Fruit fly (Drosophila melanogaster) whole organism, embryonic: ENCODE measurements around the gene Acp29AB.
A peak's percentile ranks its signal among the peaks of the same experiment; 100 is the strongest.

Experiments
- Abd-B ChIP-seq: fragments of 200-800 bp; sonication (Bioruptor generic); optimal IDR thresholded peaks from 2 replicates; lab custom pipeline; 2018; ENCODE audit warnings: missing biosample characterization, mild to moderate bottlenecking, missing genetic modification characterization, moderate library complexity
- Aef1 ChIP-seq: fragments of 200-800 bp; sonication (Bioruptor generic); IDR thresholded peaks from 3 replicates; pipeline ENCODE4 v1.3.6; 2022; ENCODE audit warnings: missing biosample characterization, missing genetic modification characterization
- Bdp1 ChIP-seq: fragments of 200-800 bp; sonication (Bioruptor generic); optimal IDR thresholded peaks from 3 replicates; lab custom pipeline; 2016; ENCODE audit warnings: missing biosample characterization, missing genetic modification characterization
- CG10209 ChIP-seq: fragments of 200-800 bp; sonication (Bioruptor generic); optimal IDR thresholded peaks from 3 replicates; lab custom pipeline; 2017; ENCODE audit warnings: missing biosample characterization, mild to moderate bottlenecking, missing genetic modification characterization, missing genetic modification reagents
- CG11398 ChIP-seq: fragments of 200-800 bp; sonication (Bioruptor generic); optimal IDR thresholded peaks from 2 replicates; lab custom pipeline; 2016; ENCODE audit warnings: missing biosample characterization, missing genetic modification characterization
- CG12071 ChIP-seq: fragments of 200-800 bp; sonication (Bioruptor generic); optimal IDR thresholded peaks from 3 replicates; lab custom pipeline; 2018; ENCODE audit warnings: missing biosample characterization, mild to moderate bottlenecking, missing genetic modification characterization
- CG12104 ChIP-seq: fragments of 200-800 bp; sonication (Bioruptor generic); optimal IDR thresholded peaks from 3 replicates; lab custom pipeline; 2016; ENCODE audit warnings: missing biosample characterization, missing genetic modification characterization
- CG12659 ChIP-seq: fragments of 200-800 bp; sonication (Bioruptor generic); optimal IDR thresholded peaks from 3 replicates; lab custom pipeline; 2017; ENCODE audit warnings: mild to moderate bottlenecking, missing biosample characterization, missing genetic modification reagents, missing genetic modification characterization
- CG15696 ChIP-seq: fragments of 200-800 bp; sonication (Bioruptor generic); optimal IDR thresholded peaks from 2 replicates; lab custom pipeline; 2019; ENCODE audit warnings: missing biosample characterization, mild to moderate bottlenecking, missing genetic modification characterization, moderate library complexity
- CG3065 ChIP-seq: fragments of 200-800 bp; sonication (Bioruptor generic); optimal IDR thresholded peaks from 2 replicates; lab custom pipeline; 2016; ENCODE audit warnings: missing biosample characterization, missing genetic modification characterization
- CG33213 ChIP-seq: fragments of 200-800 bp; sonication (Bioruptor generic); optimal IDR thresholded peaks from 3 replicates; lab custom pipeline; 2016; ENCODE audit warnings: missing biosample characterization, missing genetic modification characterization
- CG34422 ChIP-seq: fragments of 200-800 bp; sonication (Bioruptor generic); IDR thresholded peaks from 3 replicates; pipeline ENCODE4 v1.3.6; 2022; ENCODE audit warnings: missing biosample characterization, missing genetic modification characterization
- CG3726 ChIP-seq: fragments of 200-800 bp; sonication (Bioruptor generic); IDR thresholded peaks from 3 replicates; pipeline ENCODE4, ENCODE4 v1.3.6; 2022; ENCODE audit warnings: missing biosample characterization, missing genetic modification characterization
- CG4617 ChIP-seq: fragments of 200-800 bp; sonication (Bioruptor generic); optimal IDR thresholded peaks from 3 replicates; lab custom pipeline; 2016; ENCODE audit warnings: missing biosample characterization, missing genetic modification characterization, borderline replicate concordance
- CG6272 ChIP-seq: fragments of 200-800 bp; sonication (Bioruptor generic); IDR thresholded peaks from 2 replicates; pipeline ENCODE4 v1.3.6; 2022; ENCODE audit warnings: missing biosample characterization, missing genetic modification characterization
- CG8290 ChIP-seq, 3 experiments: fragments of 200-800 bp; sonication (Bioruptor generic); optimal IDR thresholded peaks; 2 replicates each; lab custom pipeline; 2016 to 2019; ENCODE audit warnings: missing biosample characterization in 3 of 3, missing genetic modification characterization in 3 of 3, mild to moderate bottlenecking in 2 of 3, moderate library complexity in 1 of 3
- CoRest ChIP-seq: fragments of 200-800 bp; sonication (Bioruptor generic); optimal IDR thresholded peaks from 3 replicates; lab custom pipeline; 2018; ENCODE audit warnings: missing biosample characterization, mild to moderate bottlenecking, missing genetic modification characterization, moderate library complexity
- D19A ChIP-seq: fragments of 200-800 bp; optimal IDR thresholded peaks from 3 replicates; lab custom pipeline; 2019; ENCODE audit warnings: missing biosample characterization, mild to moderate bottlenecking, missing genetic modification characterization, moderate library complexity
- Dp ChIP-seq: fragments of 200-800 bp; sonication (Bioruptor generic); optimal IDR thresholded peaks from 2 replicates; lab custom pipeline; 2018; ENCODE audit warnings: missing biosample characterization, mild to moderate bottlenecking, missing genetic modification characterization, moderate library complexity
- HHEX ChIP-seq: fragments of 200-800 bp; sonication (Bioruptor generic); optimal IDR thresholded peaks from 3 replicates; lab custom pipeline; 2017; ENCODE audit warnings: missing biosample characterization, mild to moderate bottlenecking, missing genetic modification characterization, missing genetic modification reagents
- Lim3 ChIP-seq: fragments of 200-800 bp; sonication (Bioruptor generic); IDR thresholded peaks from 2 replicates; pipeline ENCODE4 v1.3.6; 2022; ENCODE audit warnings: missing biosample characterization, missing genetic modification characterization
- Neu2 ChIP-seq: fragments of 200-800 bp; sonication (Bioruptor generic); optimal IDR thresholded peaks from 3 replicates; lab custom pipeline; 2016; ENCODE audit warnings: missing biosample characterization, missing genetic modification characterization, borderline replicate concordance
- Rx ChIP-seq: fragments of 200-800 bp; sonication (Bioruptor generic); IDR thresholded peaks from 2 replicates; pipeline ENCODE4 v1.3.6; 2022; ENCODE audit warnings: missing biosample characterization, missing genetic modification characterization
- Scr ChIP-seq: fragments of 200-800 bp; sonication (Bioruptor generic); IDR thresholded peaks from 2 replicates; pipeline ENCODE4 v1.3.6; 2022; ENCODE audit warnings: missing biosample characterization, missing genetic modification characterization; ENCODE audit not compliant: partially characterized antibody
- TFAM ChIP-seq: fragments of 200-800 bp; sonication (Bioruptor generic); optimal IDR thresholded peaks from 2 replicates; lab custom pipeline; 2017; ENCODE audit warnings: missing biosample characterization, missing genetic modification characterization, inconsistent platforms
- Taf1 ChIP-seq: fragments of 200-800 bp; sonication (Bioruptor generic); IDR thresholded peaks from 2 replicates; pipeline ENCODE4 v1.3.6; 2022; ENCODE audit warnings: missing biosample characterization, missing genetic modification characterization
- cato ChIP-seq: fragments of 200-800 bp; sonication (Bioruptor generic); optimal IDR thresholded peaks from 2 replicates; lab custom pipeline; 2016; ENCODE audit warnings: missing biosample characterization, missing genetic modification characterization, borderline replicate concordance
- crp ChIP-seq, 2 experiments: fragments of 200-800 bp; sonication (Bioruptor generic); optimal IDR thresholded peaks; 2 replicates in 1 of 2; 3 replicates in 1 of 2; lab custom pipeline; 2017; ENCODE audit warnings: missing biosample characterization in 2 of 2, missing genetic modification characterization in 2 of 2, mild to moderate bottlenecking in 1 of 2, moderate library complexity in 1 of 2
- da ChIP-seq: fragments of 200-800 bp; sonication (Bioruptor generic); optimal IDR thresholded peaks from 2 replicates; lab custom pipeline; 2016; ENCODE audit warnings: missing biosample characterization, missing genetic modification characterization
- emc ChIP-seq: fragments of 200-800 bp; sonication (Bioruptor generic); optimal IDR thresholded peaks from 2 replicates; lab custom pipeline; 2016; ENCODE audit warnings: missing biosample characterization, missing genetic modification characterization
- gro ChIP-seq: fragments of 200-800 bp; sonication (Bioruptor generic); optimal IDR thresholded peaks from 2 replicates; lab custom pipeline; 2016; ENCODE audit warnings: missing biosample characterization, missing genetic modification characterization
- hbn ChIP-seq: fragments of 200-800 bp; sonication (Bioruptor generic); IDR thresholded peaks from 2 replicates; pipeline ENCODE4 v1.3.6; 2022; ENCODE audit warnings: missing biosample characterization, missing genetic modification characterization; ENCODE audit not compliant: partially characterized antibody
- insv ChIP-seq, 2 experiments: fragments of 200-800 bp; sonication (Bioruptor generic); optimal IDR thresholded peaks; 3 replicates each; lab custom pipeline; 2016 to 2018; ENCODE audit warnings: missing biosample characterization in 2 of 2, missing genetic modification characterization in 2 of 2
- ken ChIP-seq: fragments of 200-800 bp; sonication (Bioruptor generic); IDR thresholded peaks from 3 replicates; pipeline ENCODE4 v1.3.6; 2022; ENCODE audit warnings: missing biosample characterization, missing genetic modification characterization
- mld ChIP-seq: fragments of 200-800 bp; sonication (Bioruptor generic); IDR thresholded peaks from 3 replicates; pipeline ENCODE4 v1.3.6; 2022; ENCODE audit warnings: missing biosample characterization, missing genetic modification characterization; ENCODE audit not compliant: partially characterized antibody
- nom ChIP-seq: fragments of 200-800 bp; sonication (Bioruptor generic); optimal IDR thresholded peaks from 2 replicates; lab custom pipeline; 2017; ENCODE audit warnings: missing biosample characterization, missing genetic modification characterization, mild to moderate bottlenecking, moderate library complexity, missing genetic modification reagents
- pb ChIP-seq: fragments of 200-800 bp; sonication (Bioruptor generic); optimal IDR thresholded peaks from 3 replicates; lab custom pipeline; 2016; ENCODE audit warnings: missing biosample characterization, missing genetic modification characterization
- pita ChIP-seq: fragments of 200-800 bp; sonication (Bioruptor generic); optimal IDR thresholded peaks from 2 replicates; lab custom pipeline; 2017; ENCODE audit warnings: missing biosample characterization, mild to moderate bottlenecking, missing genetic modification characterization
- sd ChIP-seq: fragments of 200-800 bp; sonication (Bioruptor generic); optimal IDR thresholded peaks from 3 replicates; lab custom pipeline; 2018; ENCODE audit warnings: missing biosample characterization, mild to moderate bottlenecking, missing genetic modification characterization, moderate library complexity
- sima ChIP-seq: fragments of 200-800 bp; sonication (Bioruptor generic); optimal IDR thresholded peaks from 2 replicates; lab custom pipeline; 2016; ENCODE audit warnings: missing biosample characterization, missing genetic modification characterization
- sr ChIP-seq: fragments of 200-800 bp; sonication (Bioruptor generic); IDR thresholded peaks from 3 replicates; pipeline ENCODE4 v1.3.6; 2022; ENCODE audit warnings: missing biosample characterization, missing genetic modification characterization
- stc ChIP-seq: fragments of 200-800 bp; sonication (Bioruptor generic); IDR thresholded peaks from 2 replicates; pipeline ENCODE4 v1.3.6; 2022; ENCODE audit warnings: missing biosample characterization, missing genetic modification characterization
- tap ChIP-seq: fragments of 200-800 bp; optimal IDR thresholded peaks from 3 replicates; lab custom pipeline; 2019; ENCODE audit warnings: missing biosample characterization, mild to moderate bottlenecking, missing genetic modification characterization, moderate library complexity
- ttk ChIP-seq: fragments of 200-800 bp; sonication (Bioruptor generic); IDR thresholded peaks from 2 replicates; pipeline ENCODE4 v2.1.2; 2022; ENCODE audit warnings: missing biosample characterization, missing genetic modification characterization
- tup ChIP-seq: fragments of 200-800 bp; sonication (Bioruptor generic); optimal IDR thresholded peaks from 2 replicates; lab custom pipeline; 2016; ENCODE audit warnings: missing biosample characterization, mild to moderate bottlenecking, missing genetic modification characterization, moderate library complexity
- unc-4 ChIP-seq: fragments of 200-800 bp; sonication (Bioruptor generic); IDR thresholded peaks from 2 replicates; pipeline ENCODE4 v1.3.6; 2022; ENCODE audit warnings: missing biosample characterization, missing genetic modification characterization; ENCODE audit not compliant: partially characterized antibody
- vfl ChIP-seq: fragments of 200-800 bp; sonication (Bioruptor generic); optimal IDR thresholded peaks from 2 replicates; lab custom pipeline; 2016; ENCODE audit warnings: missing biosample characterization, missing genetic modification characterization
- wdn ChIP-seq: fragments of 200-800 bp; sonication (Bioruptor generic); IDR thresholded peaks from 2 replicates; pipeline ENCODE4 v1.3.6; 2022; ENCODE audit warnings: missing biosample characterization, missing genetic modification characterization
- zf30C ChIP-seq: fragments of 200-800 bp; sonication (Bioruptor generic); optimal IDR thresholded peaks from 3 replicates; lab custom pipeline; 2018; ENCODE audit warnings: missing biosample characterization, mild to moderate bottlenecking, missing genetic modification characterization
- zfh2 ChIP-seq: fragments of 200-800 bp; sonication (Bioruptor generic); optimal IDR thresholded peaks from 2 replicates; lab custom pipeline; 2016; ENCODE audit warnings: missing biosample characterization, missing genetic modification characterization

The Acp29AB gene

DNA sequence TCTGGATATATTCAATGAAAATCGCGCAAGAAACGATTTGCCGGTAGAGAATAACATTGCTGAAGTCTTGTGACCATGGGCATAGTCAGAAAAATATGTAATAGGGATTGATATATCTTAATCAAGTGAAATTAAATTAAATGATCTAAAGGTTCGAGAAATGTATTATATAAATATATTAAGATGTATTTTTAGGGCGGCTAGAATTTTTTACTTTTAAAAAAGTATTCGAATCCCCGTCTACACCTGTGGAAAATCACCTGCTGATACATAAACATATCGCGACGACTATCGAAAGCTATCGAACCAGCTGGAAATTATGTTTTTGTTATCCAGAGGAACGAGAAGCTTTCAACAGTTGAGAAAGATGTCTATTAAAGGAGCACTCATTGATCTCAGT is 16.3 kb downstream of the Acp29AB start, which contains the start of the genes CG13390 and CG17294 (continued):
- TF ChIP-seq zf30C (peak; percentile 54), sd (tag; lab: Kevin White, UChicago) (peak; percentile 98), CG8290 (GFP tag; optimal IDR thresholded peaks at IDR 0.05; lab: Kevin White, UChicago) (peak; percentile 98), CG8290 (tag; optimal IDR thresholded peaks at IDR 0.05; lab: Kevin White, UChicago) (peak; percentile 96 to 98), pita (GFP tag; lab: Kevin White, UChicago) (no peak), vfl (peak; percentile 96), CG33213 (GFP tag; lab: Kevin White, UChicago) (peak; percentile 93), CG3065 (peak; percentile 97), mld (GFP tag; lab: Robert Waterston, UW) (no peak), CG34422 (peak; percentile 100), Taf1 (GFP tag; lab: Robert Waterston, UW) (peak; percentile 99), CG10209 (GFP tag; lab: Kevin White, UChicago) (peak; percentile 99), Neu2 (GFP tag; lab: Kevin White, UChicago) (peak; percentile 36), HHEX (peak; percentile 100), Abd-B (GFP tag; lab: Kevin White, UChicago) (peak; percentile 100), emc (peak; percentile 91), da (GFP tag; lab: Kevin White, UChicago) (peak; percentile 92), CG4617 (peak; percentile 99), stc (GFP tag; lab: Robert Waterston, UW) (peak; percentile 100), gro (GFP tag; lab: Kevin White, UChicago) (peak; percentile 97), crp (GFP tag; optimal IDR thresholded peaks at IDR 0.05; lab: Kevin White, UChicago) (peak; percentile 52 to 85), CoRest (peak; percentile 100), Bdp1 (peak; percentile 88), cato (peak; percentile 98), D19A (tag; lab: Kevin White, UChicago) (peak; percentile 98), Rx (GFP tag; lab: Robert Waterston, UW) (peak; percentile 99), unc-4 (GFP tag; lab: Robert Waterston, UW) (peak; percentile 88), pb (GFP tag; lab: Kevin White, UChicago) (peak; percentile 69), hbn (GFP tag; lab: Robert Waterston, UW) (peak; percentile 70; the same call in 1 of the 2 replicates), sima (GFP tag; lab: Kevin White, UChicago) (peak; percentile 89), CG11398 (peak; percentile 78), CG12659 (peak; percentile 100), wdn (GFP tag; lab: Robert Waterston, UW) (peak; percentile 100), tap (tag; lab: Kevin White, UChicago) (peak; percentile 100), Dp (GFP tag; lab: Kevin White, UChicago) (peak; percentile 54), Aef1 (GFP tag; lab: Robert Waterston, UW) (peak; percentile 100), TFAM (peak; percentile 91), nom (peak; percentile 99), CG12104 (GFP tag; lab: Kevin White, UChicago) (peak; percentile 99), Scr (GFP tag; lab: Robert Waterston, UW) (peak; percentile 79), ttk (GFP tag; lab: Robert Waterston, UW) (peak; percentile 99), Lim3 (GFP tag; lab: Robert Waterston, UW) (peak; percentile 98), CG12071 (peak; percentile 99), tup (GFP tag; lab: Kevin White, UChicago) (peak; percentile 98), sr (peak; percentile 98), CG6272 (GFP tag; lab: Robert Waterston, UW) (peak; percentile 99), insv (GFP tag; optimal IDR thresholded peaks at IDR 0.05; lab: Kevin White, UChicago) (peak in 1 of 2 experiments; percentile 87), zfh2 (GFP tag; lab: Kevin White, UChicago) (peak; percentile 95), CG3726 (peak; percentile 99), CG15696 (tag; lab: Kevin White, UChicago) (peak; percentile 99), ken (GFP tag; lab: Robert Waterston, UW) (peak; percentile 99)
